Fruit fly (Drosophila melanogaster) whole organism, embryonic: Measurements from ENCODE around the gene mRpL28.
A peak's percentile ranks its signal among the peaks of the same experiment; 100 is the strongest.

ENCODE experiments used
- Antp ChIP-seq: fragments of 200-800 bp; sonication (Bioruptor generic); optimal IDR thresholded peaks from 3 replicates; lab custom pipeline; 2016; ENCODE audit warnings: missing biosample characterization, missing genetic modification characterization
- B-H1 ChIP-seq: fragments of 200-800 bp; sonication (Bioruptor generic); IDR thresholded peaks from 3 replicates; pipeline ENCODE4 v1.3.6; 2022; ENCODE audit warnings: missing biosample characterization, missing genetic modification characterization
- B-H2 ChIP-seq: fragments of 200-800 bp; sonication (Bioruptor generic); optimal IDR thresholded peaks from 2 replicates; lab custom pipeline; 2018; ENCODE audit warnings: missing biosample characterization, mild to moderate bottlenecking, missing genetic modification characterization
- Bgb ChIP-seq: fragments of 200-800 bp; sonication (Bioruptor generic); IDR thresholded peaks from 2 replicates; pipeline ENCODE4 v1.3.6; 2022; ENCODE audit warnings: missing biosample characterization, missing genetic modification characterization; ENCODE audit not compliant: partially characterized antibody
- CG10959 ChIP-seq: fragments of 200-800 bp; sonication (Bioruptor generic); IDR thresholded peaks from 2 replicates; pipeline ENCODE4 v1.3.6; 2022; ENCODE audit warnings: missing biosample characterization, missing genetic modification characterization
- CG12744 ChIP-seq: fragments of 200-800 bp; sonication (Bioruptor generic); optimal IDR thresholded peaks from 2 replicates; lab custom pipeline; 2016; ENCODE audit warnings: missing biosample characterization, missing genetic modification characterization
- CG13287 ChIP-seq: fragments of 200-800 bp; sonication (Bioruptor generic); IDR thresholded peaks from 2 replicates; pipeline ENCODE4 v1.3.6; 2022; ENCODE audit warnings: missing biosample characterization, missing genetic modification characterization; ENCODE audit not compliant: partially characterized antibody
- CG15269 ChIP-seq: fragments of 200-800 bp; sonication (Bioruptor generic); optimal IDR thresholded peaks from 2 replicates; lab custom pipeline; 2018; ENCODE audit warnings: missing biosample characterization, mild to moderate bottlenecking, missing genetic modification characterization, moderate library complexity
- CG15479 ChIP-seq: fragments of 200-800 bp; sonication (Bioruptor generic); optimal IDR thresholded peaks from 3 replicates; lab custom pipeline; 2019; ENCODE audit warnings: missing biosample characterization, mild to moderate bottlenecking, missing genetic modification characterization, moderate library complexity
- CG1602 ChIP-seq: fragments of 200-800 bp; sonication (Bioruptor generic); optimal IDR thresholded peaks from 3 replicates; lab custom pipeline; 2016; ENCODE audit warnings: missing biosample characterization, missing genetic modification characterization
- CG17361 ChIP-seq: fragments of 200-800 bp; sonication (Bioruptor generic); IDR thresholded peaks from 3 replicates; pipeline ENCODE4 v1.3.6; 2022; ENCODE audit warnings: missing biosample characterization, missing genetic modification characterization
- CG18476 ChIP-seq: fragments of 200-800 bp; sonication (Bioruptor generic); optimal IDR thresholded peaks from 2 replicates; lab custom pipeline; 2016; ENCODE audit warnings: missing biosample characterization, mild to moderate bottlenecking, missing genetic modification characterization
- CG3065 ChIP-seq: fragments of 200-800 bp; sonication (Bioruptor generic); optimal IDR thresholded peaks from 2 replicates; lab custom pipeline; 2016; ENCODE audit warnings: missing biosample characterization, missing genetic modification characterization
- CG31224 ChIP-seq: fragments of 200-800 bp; sonication (Bioruptor generic); IDR thresholded peaks from 2 replicates; pipeline ENCODE4 v1.3.6; 2022; ENCODE audit warnings: missing biosample characterization, missing genetic modification characterization
- CG34422 ChIP-seq: fragments of 200-800 bp; sonication (Bioruptor generic); IDR thresholded peaks from 3 replicates; pipeline ENCODE4 v1.3.6; 2022; ENCODE audit warnings: missing biosample characterization, missing genetic modification characterization
- CG42726 ChIP-seq: fragments of 200-800 bp; sonication (Bioruptor generic); IDR thresholded peaks from 2 replicates; pipeline ENCODE4 v1.3.6; 2022; ENCODE audit warnings: missing biosample characterization, missing genetic modification characterization; ENCODE audit not compliant: partially characterized antibody
- CG4360 ChIP-seq: fragments of 200-800 bp; sonication (Bioruptor generic); IDR thresholded peaks from 2 replicates; pipeline ENCODE4 v1.3.6; 2022; ENCODE audit warnings: missing biosample characterization, missing genetic modification characterization
- CG43689 ChIP-seq: fragments of 200-800 bp; sonication (Bioruptor generic); IDR thresholded peaks from 2 replicates; pipeline ENCODE4 v1.3.6; 2022; ENCODE audit warnings: missing biosample characterization, missing genetic modification characterization
- CG7963 ChIP-seq: fragments of 200-800 bp; sonication (Bioruptor generic); IDR thresholded peaks from 3 replicates; pipeline ENCODE4 v1.3.6; 2022; ENCODE audit warnings: missing biosample characterization, missing genetic modification characterization; ENCODE audit not compliant: partially characterized antibody
- CG8765 ChIP-seq: fragments of 200-800 bp; sonication (Bioruptor generic); IDR thresholded peaks from 2 replicates; pipeline ENCODE4 v1.3.6; 2022; ENCODE audit warnings: missing biosample characterization, missing genetic modification characterization
- CG9797 ChIP-seq: fragments of 200-800 bp; sonication (Bioruptor generic); optimal IDR thresholded peaks from 3 replicates; lab custom pipeline; 2018; ENCODE audit warnings: missing biosample characterization, mild to moderate bottlenecking, missing genetic modification characterization
- CoRest ChIP-seq: fragments of 200-800 bp; sonication (Bioruptor generic); optimal IDR thresholded peaks from 3 replicates; lab custom pipeline; 2018; ENCODE audit warnings: missing biosample characterization, mild to moderate bottlenecking, missing genetic modification characterization, moderate library complexity
- D19B ChIP-seq: fragments of 200-800 bp; sonication (Bioruptor generic); optimal IDR thresholded peaks from 2 replicates; lab custom pipeline; 2017; ENCODE audit warnings: missing biosample characterization, mild to moderate bottlenecking, missing genetic modification characterization
- Dp ChIP-seq: fragments of 200-800 bp; sonication (Bioruptor generic); optimal IDR thresholded peaks from 2 replicates; lab custom pipeline; 2018; ENCODE audit warnings: missing biosample characterization, mild to moderate bottlenecking, missing genetic modification characterization, moderate library complexity
- ERR ChIP-seq: fragments of 200-800 bp; sonication (Bioruptor generic); optimal IDR thresholded peaks from 2 replicates; lab custom pipeline; 2016; ENCODE audit warnings: missing biosample characterization, missing genetic modification characterization
- Ets65A ChIP-seq: fragments of 200-800 bp; sonication (Bioruptor generic); peaks from one replicate; lab custom pipeline; 2016; ENCODE audit warnings: missing biosample characterization, missing genetic modification characterization
- HmgD ChIP-seq: fragments of 200-800 bp; sonication (Bioruptor generic); optimal IDR thresholded peaks from 3 replicates; lab custom pipeline; 2016; ENCODE audit warnings: missing biosample characterization, missing genetic modification characterization
- Hr51 ChIP-seq, 2 experiments: fragments of 200-800 bp; sonication (Bioruptor generic); optimal IDR thresholded peaks; 2 replicates in 1 of 2; 3 replicates in 1 of 2; lab custom pipeline; 2016 to 2018; ENCODE audit warnings: missing biosample characterization in 2 of 2, missing genetic modification characterization in 2 of 2, mild to moderate bottlenecking in 1 of 2, moderate library complexity in 1 of 2
- Mrtf ChIP-seq: fragments of 200-800 bp; sonication (Bioruptor generic); IDR thresholded peaks from 3 replicates; pipeline ENCODE4 v1.3.6; 2022; ENCODE audit warnings: missing biosample characterization, missing genetic modification characterization
- Nf-YA ChIP-seq: fragments of 200-800 bp; sonication (Bioruptor generic); IDR thresholded peaks from 2 replicates; pipeline ENCODE4 v1.3.6; 2022; ENCODE audit warnings: missing biosample characterization, missing genetic modification characterization
- Nf-YC ChIP-seq: fragments of 200-800 bp; optimal IDR thresholded peaks from 3 replicates; lab custom pipeline; 2019; ENCODE audit warnings: missing biosample characterization, mild to moderate bottlenecking, missing genetic modification characterization, moderate library complexity
- Oaz ChIP-seq: fragments of 200-800 bp; sonication (Bioruptor generic); IDR thresholded peaks from 2 replicates; pipeline ENCODE4 v1.3.6; 2022; ENCODE audit warnings: missing biosample characterization, missing genetic modification characterization
- Rx ChIP-seq: fragments of 200-800 bp; sonication (Bioruptor generic); IDR thresholded peaks from 2 replicates; pipeline ENCODE4 v1.3.6; 2022; ENCODE audit warnings: missing biosample characterization, missing genetic modification characterization
- Sry-β ChIP-seq: fragments of 200-800 bp; sonication (Bioruptor generic); optimal IDR thresholded peaks from 2 replicates; lab custom pipeline; 2018; ENCODE audit warnings: missing biosample characterization, mild to moderate bottlenecking, missing genetic modification characterization, moderate library complexity
- bcd ChIP-seq: fragments of 200-800 bp; sonication (Bioruptor generic); optimal IDR thresholded peaks from 2 replicates; lab custom pipeline; 2017; ENCODE audit warnings: missing biosample characterization, mild to moderate bottlenecking, missing genetic modification characterization
- chm ChIP-seq: fragments of 200-800 bp; sonication (Bioruptor generic); IDR thresholded peaks from 2 replicates; pipeline ENCODE4 v1.3.6; 2022; ENCODE audit warnings: missing biosample characterization, missing genetic modification characterization
- ci ChIP-seq: fragments of 200-800 bp; sonication (Bioruptor generic); IDR thresholded peaks from 3 replicates; pipeline ENCODE4 v1.3.6; 2022; ENCODE audit warnings: missing biosample characterization, missing genetic modification characterization
- dan ChIP-seq: fragments of 200-800 bp; sonication (Bioruptor generic); IDR thresholded peaks from 2 replicates; pipeline ENCODE4 v1.3.6; 2022; ENCODE audit warnings: missing biosample characterization, missing genetic modification characterization
- ftz-f1 ChIP-seq: fragments of 200-800 bp; sonication (Bioruptor generic); optimal IDR thresholded peaks from 2 replicates; lab custom pipeline; 2016; ENCODE audit warnings: missing biosample characterization, missing genetic modification characterization
- gce ChIP-seq: fragments of 200-800 bp; sonication (Bioruptor generic); IDR thresholded peaks from 3 replicates; pipeline ENCODE4 v1.3.6; 2022; ENCODE audit warnings: missing biosample characterization, missing genetic modification characterization
- gsb-n ChIP-seq: fragments of 200-800 bp; sonication (Bioruptor generic); optimal IDR thresholded peaks from 3 replicates; lab custom pipeline; 2018; ENCODE audit warnings: missing biosample characterization, mild to moderate bottlenecking, missing genetic modification characterization
- her ChIP-seq: fragments of 200-800 bp; sonication (Bioruptor generic); optimal IDR thresholded peaks from 2 replicates; lab custom pipeline; 2016; ENCODE audit warnings: missing biosample characterization, missing genetic modification characterization
- inv ChIP-seq: fragments of 200-800 bp; sonication (Bioruptor generic); IDR thresholded peaks from 2 replicates; pipeline ENCODE4 v1.3.6; 2022; ENCODE audit warnings: missing biosample characterization, missing genetic modification characterization; ENCODE audit not compliant: partially characterized antibody
- lmd ChIP-seq: fragments of 200-800 bp; sonication (Bioruptor generic); IDR thresholded peaks from 2 replicates; pipeline ENCODE4 v1.3.6; 2022; ENCODE audit warnings: missing biosample characterization, missing genetic modification characterization
- maf-S ChIP-seq: fragments of 200-800 bp; sonication (Bioruptor generic); optimal IDR thresholded peaks from 2 replicates; lab custom pipeline; 2016; ENCODE audit warnings: missing biosample characterization, missing genetic modification characterization
- onecut ChIP-seq: fragments of 200-800 bp; sonication (Bioruptor generic); IDR thresholded peaks from 2 replicates; pipeline ENCODE4 v1.3.6; 2022; ENCODE audit warnings: missing biosample characterization, missing genetic modification characterization
- pzg ChIP-seq: fragments of 200-800 bp; sonication (Bioruptor generic); optimal IDR thresholded peaks from 3 replicates; lab custom pipeline; 2018; ENCODE audit warnings: missing biosample characterization, mild to moderate bottlenecking, missing genetic modification characterization, moderate library complexity
- rib ChIP-seq: fragments of 200-800 bp; sonication (Bioruptor generic); IDR thresholded peaks from 2 replicates; pipeline ENCODE4 v1.3.6; 2022; ENCODE audit warnings: missing biosample characterization, missing genetic modification characterization
- row ChIP-seq: fragments of 200-800 bp; sonication (Bioruptor generic); IDR thresholded peaks from 3 replicates; pipeline ENCODE4 v1.3.6; 2022; ENCODE audit warnings: missing biosample characterization, missing genetic modification characterization

The mRpL28 gene

DNA sequence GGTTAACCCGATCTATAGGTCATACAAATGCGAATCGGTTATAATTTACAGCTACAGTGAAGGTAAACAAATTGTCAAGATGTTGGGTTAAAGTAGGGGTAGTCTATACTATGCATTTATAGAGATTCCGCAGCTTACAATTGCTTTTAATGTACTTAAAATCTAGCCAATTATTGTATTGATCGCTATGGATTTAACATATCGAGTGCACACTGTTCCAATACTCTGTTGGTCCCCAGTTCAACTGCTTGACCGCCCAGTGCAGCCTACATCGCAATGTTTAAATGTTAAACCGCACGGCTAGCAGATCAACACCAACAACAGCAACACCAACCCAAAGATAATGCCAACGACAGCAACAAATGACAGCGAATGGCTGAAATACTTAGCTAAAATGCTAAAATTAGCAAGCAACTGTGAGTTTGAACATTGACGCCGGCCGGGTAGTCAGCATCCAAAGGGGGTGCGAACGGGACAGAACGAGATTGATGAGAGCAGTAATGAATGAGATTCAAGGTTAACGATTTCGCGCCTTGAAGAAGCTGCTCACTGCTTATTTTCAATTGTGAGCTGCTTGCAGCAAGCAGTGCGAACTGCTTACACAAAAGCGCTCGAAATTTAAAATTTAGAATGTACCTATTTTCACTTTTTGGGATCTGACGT is 27.3 kb downstream of the mRpL28 start (continued):
- TF ChIP-seq Sry-β (no peak), gsb-n (tag; lab: Kevin White, UChicago) (no peak), bcd (GFP tag; lab: Kevin White, UChicago) (no peak), CoRest (tag; lab: Kevin White, UChicago) (peak; percentile 3), CG3065 (GFP tag; lab: Kevin White, UChicago) (no peak), Antp (GFP tag; lab: Kevin White, UChicago) (peak; percentile 48), lmd (peak; percentile 20), Nf-YC (tag; lab: Kevin White, UChicago) (peak; percentile 20), ci (peak; percentile 77), B-H1 (peak; percentile 39), CG15479 (GFP tag; lab: Kevin White, UChicago) (no peak), CG4360 (0 out of 2 replicates have a peak, but pooled peaks have one; percentile 20), CG31224 (peak; percentile 15; the same call in 1 of the 2 replicates), chm (GFP tag; lab: Robert Waterston, UW) (peak; percentile 28; the same call in 1 of the 2 replicates), B-H2 (GFP tag; lab: Kevin White, UChicago) (peak; percentile 13), CG18476 (GFP tag; lab: Kevin White, UChicago) (no peak), Mrtf (GFP tag; lab: Robert Waterston, UW) (peak; percentile 26; the same call in 2 of the 3 replicates), Bgb (GFP tag; lab: Robert Waterston, UW) (peak; percentile 69), rib (GFP tag; lab: Robert Waterston, UW) (peak; percentile 84), onecut (GFP tag; lab: Robert Waterston, UW) (no peak), inv (GFP tag; lab: Robert Waterston, UW) (0 out of 2 replicates have a peak, but pooled peaks have one; percentile 10), Nf-YA (no peak), gce (GFP tag; lab: Robert Waterston, UW) (peak; percentile 12; the same call in 1 of the 3 replicates), CG15269 (tag; lab: Kevin White, UChicago) (no peak), ftz-f1 (GFP tag; lab: Kevin White, UChicago) (peak; percentile 100), her (no peak), Rx (GFP tag; lab: Robert Waterston, UW) (peak; percentile 76), HmgD (GFP tag; lab: Kevin White, UChicago) (peak; percentile 81), CG1602 (GFP tag; lab: Kevin White, UChicago) (no peak), CG9797 (GFP tag; lab: Kevin White, UChicago) (no peak), dan (GFP tag; lab: Robert Waterston, UW) (peak; percentile 66), Hr51 (GFP tag; optimal IDR thresholded peaks at IDR 0.05; lab: Kevin White, UChicago) (no peak), CG12744 (GFP tag; lab: Kevin White, UChicago) (no peak), Oaz (GFP tag; lab: Robert Waterston, UW) (0 out of 2 replicates have a peak, but pooled peaks have one; percentile 6), CG13287 (peak; percentile 49; the same call in 1 of the 2 replicates), pzg (peak; percentile 17), CG10959 (GFP tag; lab: Robert Waterston, UW) (peak; percentile 29), D19B (GFP tag; lab: Kevin White, UChicago) (no peak), Ets65A (GFP tag; lab: Kevin White, UChicago) (peak; percentile 73), CG8765 (GFP tag; lab: Robert Waterston, UW) (peak; percentile 52; the same call in 1 of the 2 replicates), CG17361 (GFP tag; lab: Robert Waterston, UW) (peak; percentile 5; the same call in 1 of the 3 replicates), maf-S (GFP tag; lab: Kevin White, UChicago) (no peak), CG43689 (GFP tag; lab: Robert Waterston, UW) (no peak), CG42726 (GFP tag; lab: Robert Waterston, UW) (peak; percentile 87), CG34422 (GFP tag; lab: Robert Waterston, UW) (peak; percentile 59; the same call in 1 of the 3 replicates), CG7963 (0 out of 3 replicates have a peak, but pooled peaks have one; percentile 31), row (no peak; the same call in 2 of the 3 replicates), ERR (GFP tag; lab: Kevin White, UChicago) (peak; percentile 49), Dp (GFP tag; lab: Kevin White, UChicago) (peak; percentile 93)
